Worm (Caenorhabditis elegans) whole organism, L3 larva: ENCODE results near the gene K05F6.8.

ENCODE experiments used
- ZK546.5 ChIP-seq: sonication (generic microtip); optimal IDR thresholded peaks from 2 replicates; lab custom pipeline; 2017; ENCODE audit warnings: missing biosample characterization, missing genetic modification characterization
- nhr-23 ChIP-seq: fragments of 150-350 bp; optimal IDR thresholded peaks from 2 replicates; lab custom pipeline; 2014; ENCODE audit warnings: missing biosample characterization, missing genetic modification reagents, missing genetic modification characterization

ce11 chrII:1610630-1611029, 43.1 kb upstream of the K05F6.8 start, which contains the start of gene fbxa-163:
- TF ChIP-seq ZK546.5: no peak
- no peak for TF ChIP-seq nhr-23 (tag; lab: Kevin White, UChicago)
